Worm (Caenorhabditis elegans): ENCODE data around the gene K07H8.7.
A peak's percentile ranks its signal among the peaks of the same experiment; 100 is the strongest.

The K07H8.7 gene

ce11 chrIV:8289580-8290323, 29.9 kb upstream of the K07H8.7 start, which contains the start of gene daf-31:
Gene daf-31 (plus strand): TSS chrIV:8290273.
- TF ChIP-seq elt-3 (tag; optimal IDR thresholded peaks at IDR 0.05) (no peak), nhr-129 (tag; optimal IDR thresholded peaks at IDR 0.05) (peak; percentile 57), unc-55 (GFP tag; optimal IDR thresholded peaks at IDR 0.05) (peak; percentile 76), nhr-21 (tag; optimal IDR thresholded peaks at IDR 0.05) (no peak), ztf-4 (tag; optimal IDR thresholded peaks at IDR 0.05) (no peak), sma-3 (GFP tag; optimal IDR thresholded peaks at IDR 0.05) (no peak), zag-1 (tag; optimal IDR thresholded peaks at IDR 0.05) (no peak), F13H6.1 (tag; optimal IDR thresholded peaks at IDR 0.05) (peak; percentile 28), Y55F3AM.14 (GFP tag; optimal IDR thresholded peaks at IDR 0.05) (no peak), nhr-25 (tag; optimal IDR thresholded peaks at IDR 0.05) (no peak), ceh-82 (tag; optimal IDR thresholded peaks at IDR 0.05) (no peak), mdl-1 (tag; optimal IDR thresholded peaks at IDR 0.05) (no peak), alr-1 (tag; optimal IDR thresholded peaks at IDR 0.05) (no peak), snpc-4 (tag; optimal IDR thresholded peaks at IDR 0.05) (no peak), mab-5 (tag; optimal IDR thresholded peaks at IDR 0.05) (no peak), nhr-6 (tag; optimal IDR thresholded peaks at IDR 0.05) (no peak), ZK546.5 (tag; optimal IDR thresholded peaks at IDR 0.05) (no peak), ama-1 (optimal IDR thresholded peaks at IDR 0.05) (no peak), lsy-2 (tag; optimal IDR thresholded peaks at IDR 0.05) (peak in 1 of 2 experiments; percentile 77), lin-39 (tag; optimal IDR thresholded peaks at IDR 0.05) (no peak), ztf-1 (GFP tag; conservative IDR thresholded peaks at IDR 0.05) (no peak), nhr-237 (tag; optimal IDR thresholded peaks at IDR 0.05) (no peak), sma-9 (GFP tag; optimal IDR thresholded peaks at IDR 0.05) (peak; percentile 4), sma-9 (tag; optimal IDR thresholded peaks at IDR 0.05) (no peak), elt-1 (tag; optimal IDR thresholded peaks at IDR 0.05) (no peak), egl-27 (tag; optimal IDR thresholded peaks at IDR 0.05) (no peak), fos-1 (tag; optimal IDR thresholded peaks at IDR 0.05) (peak; percentile 31), aly-2 (tag; optimal IDR thresholded peaks at IDR 0.05) (no peak), nhr-10 (tag; optimal IDR thresholded peaks at IDR 0.05) (no peak), peb-1 (tag; optimal IDR thresholded peaks at IDR 0.05) (no peak), R02D3.7 (tag; optimal IDR thresholded peaks at IDR 0.05) (no peak), nhr-12 (tag; optimal IDR thresholded peaks at IDR 0.05) (no peak), blmp-1 (tag; optimal IDR thresholded peaks at IDR 0.05; ENCODE audit: insufficient read depth) (no peak), mbf-1 (tag; optimal IDR thresholded peaks at IDR 0.05) (no peak), unc-39 (tag; optimal IDR thresholded peaks at IDR 0.05) (no peak), nhr-23 (tag; optimal IDR thresholded peaks at IDR 0.05) (no peak), crh-2 (tag; optimal IDR thresholded peaks at IDR 0.05) (peak; percentile 19), ceh-16 (tag; optimal IDR thresholded peaks at IDR 0.05) (no peak), lin-11 (tag; optimal IDR thresholded peaks at IDR 0.05) (no peak), sem-4 (tag; optimal IDR thresholded peaks at IDR 0.05) (no peak), nhr-77 (tag; optimal IDR thresholded peaks at IDR 0.05) (no peak), lin-13 (GFP tag; optimal IDR thresholded peaks at IDR 0.05) (peak; percentile 29), C34F6.9 (tag; optimal IDR thresholded peaks at IDR 0.05) (peak; percentile 58), unc-62 (GFP tag; optimal IDR thresholded peaks at IDR 0.05) (no peak), gmeb-1 (tag; optimal IDR thresholded peaks at IDR 0.05) (peak; percentile 54), dmd-4 (tag; optimal IDR thresholded peaks at IDR 0.05) (no peak), skn-1 (tag; optimal IDR thresholded peaks at IDR 0.05) (no peak), ztf-11 (tag; optimal IDR thresholded peaks at IDR 0.05) (no peak), nhr-11 (tag; optimal IDR thresholded peaks at IDR 0.05) (no peak)

Data from whole organism, L2 larva.